Worm (Caenorhabditis elegans) whole organism, midembryonic: ENCODE results near the gene neg-1.

Experiments
- T22C8.4 ChIP-seq: fragments of 200-800 bp; sonication (Bioruptor generic); IDR thresholded peaks from 2 replicates; pipeline ENCODE4 v1.3.6; 2022; ENCODE audit warnings: missing genetic modification characterization, missing compliant biosample characterization
- cog-1 ChIP-seq: sonication (generic microtip); optimal IDR thresholded peaks from 2 replicates; lab custom pipeline; 2016; ENCODE audit warnings: missing genetic modification characterization, missing compliant biosample characterization
- flt-1 ChIP-seq: fragments of 200-800 bp; sonication (Bioruptor generic); IDR thresholded peaks from 2 replicates; pipeline ENCODE4 v1.3.6; 2022; ENCODE audit warnings: missing genetic modification characterization, missing compliant biosample characterization
- klf-2 ChIP-seq: fragments of 200-800 bp; sonication (Bioruptor generic); conservative IDR thresholded peaks from 2 replicates; pipeline ENCODE4 v1.3.6; 2022; ENCODE audit warnings: missing genetic modification reagents, missing genetic modification characterization, missing compliant biosample characterization
- med-1 ChIP-seq: sonication (generic microtip); optimal IDR thresholded peaks from 2 replicates; lab custom pipeline; 2017; ENCODE audit warnings: missing genetic modification characterization, mild to moderate bottlenecking, missing compliant biosample characterization, antibody characterized with exemption, missing genetic modification reagents; ENCODE audit not compliant: insufficient read depth
- ref-1 ChIP-seq: fragments of 200-800 bp; sonication (Bioruptor generic); conservative IDR thresholded peaks from 2 replicates; pipeline ENCODE4 v1.3.6; 2022; ENCODE audit warnings: missing genetic modification reagents, missing genetic modification characterization, missing compliant biosample characterization
- tab-1 ChIP-seq: fragments of 200-800 bp; sonication (Bioruptor generic); IDR thresholded peaks from 2 replicates; pipeline ENCODE4 v1.3.6; 2022; ENCODE audit warnings: missing genetic modification characterization, missing compliant biosample characterization
- ztf-23 ChIP-seq: fragments of 200-800 bp; sonication (Bioruptor generic); IDR thresholded peaks from 2 replicates; pipeline ENCODE4 v1.3.6; 2022; ENCODE audit warnings: missing genetic modification reagents, missing genetic modification characterization, missing compliant biosample characterization
- ztf-29 ChIP-seq: fragments of 200-800 bp; sonication (Bioruptor generic); IDR thresholded peaks from 2 replicates; pipeline ENCODE4 v1.3.6; 2022; ENCODE audit warnings: missing genetic modification reagents, missing genetic modification characterization, missing compliant biosample characterization

- TF ChIP-seq flt-1 (GFP tag; lab: Robert Waterston, UW) (no peak), med-1 (GFP tag; lab: Kevin White, UChicago) (no peak), tab-1 (no peak), ref-1 (GFP tag; lab: Robert Waterston, UW) (no peak), T22C8.4 (GFP tag; lab: Robert Waterston, UW) (no peak), cog-1 (tag; lab: Kevin White, UChicago) (no peak), ztf-23 (GFP tag; lab: Robert Waterston, UW) (no peak), ztf-29 (no peak), klf-2 (GFP tag; lab: Robert Waterston, UW) (no peak)
These were observed 11.5 kb upstream of the neg-1 start, which contains the start of gene F13A2.10 for ce11 chrV:4386173-4386572.
